Worm (Caenorhabditis elegans) whole organism, young adult: ENCODE measurements around the gene tomm-40.

Experiments used
- B0019.2 ChIP-seq: fragments of 200-800 bp; sonication (Bioruptor generic); conservative IDR thresholded peaks from 2 replicates; pipeline ENCODE4 v1.3.6; 2022; ENCODE audit warnings: missing genetic modification reagents, missing genetic modification characterization, missing compliant biosample characterization
- B0336.3 ChIP-seq: fragments of 200-800 bp; sonication (Bioruptor generic); IDR thresholded peaks from 2 replicates; pipeline ENCODE4 v1.3.6; 2022; ENCODE audit warnings: missing genetic modification characterization, missing compliant biosample characterization
- F52B5.7 ChIP-seq: sonication (generic microtip); optimal IDR thresholded peaks from 2 replicates; lab custom pipeline; 2016; ENCODE audit warnings: mild to moderate bottlenecking, missing genetic modification characterization, missing compliant biosample characterization
- F57C9.4 ChIP-seq: sonication (generic microtip); optimal IDR thresholded peaks from 2 replicates; lab custom pipeline; 2017; ENCODE audit warnings: mild to moderate bottlenecking, missing genetic modification characterization, missing compliant biosample characterization
- K11D2.4 ChIP-seq: fragments of 200-800 bp; sonication (Bioruptor generic); IDR thresholded peaks from 2 replicates; pipeline ENCODE4 v1.3.6; 2022; ENCODE audit warnings: missing genetic modification reagents, missing genetic modification characterization, missing compliant biosample characterization
- Y53G8AR.9 ChIP-seq: fragments of 200-800 bp; sonication (Bioruptor generic); conservative IDR thresholded peaks from 2 replicates; pipeline ENCODE4 v1.3.6; 2022; ENCODE audit warnings: missing genetic modification reagents, missing genetic modification characterization, missing compliant biosample characterization
- ZK185.1 ChIP-seq: sonication (generic microtip); optimal IDR thresholded peaks from 2 replicates; lab custom pipeline; 2016; ENCODE audit warnings: mild to moderate bottlenecking, missing genetic modification characterization, missing compliant biosample characterization; ENCODE audit not compliant: poor library complexity, severe bottlenecking
- akir-1 ChIP-seq: fragments of 200-800 bp; sonication (Bioruptor generic); optimal IDR thresholded peaks from 2 replicates; lab custom pipeline; 2018; ENCODE audit warnings: mild to moderate bottlenecking, missing genetic modification characterization, moderate library complexity, missing compliant biosample characterization
- athp-1 ChIP-seq: sonication (generic microtip); optimal IDR thresholded peaks from 2 replicates; lab custom pipeline; 2017; ENCODE audit warnings: mild to moderate bottlenecking, missing genetic modification characterization, missing compliant biosample characterization
- attf-5 ChIP-seq: fragments of 200-800 bp; sonication (Bioruptor generic); optimal IDR thresholded peaks from 2 replicates; lab custom pipeline; 2018; ENCODE audit warnings: mild to moderate bottlenecking, missing genetic modification characterization, missing compliant biosample characterization
- bed-1 ChIP-seq: fragments of 200-800 bp; sonication (Bioruptor generic); IDR thresholded peaks from 2 replicates; pipeline ENCODE4 v1.3.6; 2022; ENCODE audit warnings: missing genetic modification reagents, missing genetic modification characterization, missing compliant biosample characterization
- cebp-1 ChIP-seq, 2 experiments: fragments of 200-800 bp in 1 of 2; sonication (Bioruptor generic) in 1 of 2; sonication (generic microtip) in 1 of 2; IDR thresholded peaks in 1 of 2; optimal IDR thresholded peaks in 1 of 2; 2 replicates each; pipeline versions ENCODE4 v1.3.6 to Lab custom; 2017 to 2022; ENCODE audit warnings: missing compliant biosample characterization in 2 of 2, missing genetic modification characterization in 2 of 2, mild to moderate bottlenecking in 1 of 2, missing genetic modification reagents in 1 of 2, moderate library complexity in 1 of 2
- cebp-2 ChIP-seq: fragments of 200-800 bp; sonication (Bioruptor generic); IDR thresholded peaks from 2 replicates; pipeline ENCODE4 v1.3.6; 2022; ENCODE audit warnings: missing genetic modification characterization, missing compliant biosample characterization
- ceh-58 ChIP-seq: fragments of 200-800 bp; sonication (Bioruptor generic); IDR thresholded peaks from 2 replicates; pipeline ENCODE4 v1.3.6; 2022; ENCODE audit warnings: missing genetic modification characterization, missing compliant biosample characterization
- dox-1 ChIP-seq: fragments of 200-800 bp; sonication (Bioruptor generic); IDR thresholded peaks from 2 replicates; pipeline ENCODE4 v1.3.6; 2022; ENCODE audit warnings: missing genetic modification reagents, missing genetic modification characterization, missing compliant biosample characterization
- dpff-1 ChIP-seq: sonication (generic microtip); optimal IDR thresholded peaks from 2 replicates; lab custom pipeline; 2017; ENCODE audit warnings: mild to moderate bottlenecking, missing genetic modification characterization, missing compliant biosample characterization
- dpl-1 ChIP-seq: fragments of 150-350 bp; optimal IDR thresholded peaks from 2 replicates; lab custom pipeline; 2014; ENCODE audit warnings: missing biosample characterization, missing genetic modification reagents, missing genetic modification characterization
- egl-44 ChIP-seq: fragments of 200-800 bp; sonication (Bioruptor generic); IDR thresholded peaks from 2 replicates; pipeline ENCODE4 v1.3.6; 2022; ENCODE audit warnings: missing genetic modification reagents, missing genetic modification characterization, missing compliant biosample characterization
- fkh-3 ChIP-seq: sonication (generic microtip); optimal IDR thresholded peaks from 2 replicates; lab custom pipeline; 2016; ENCODE audit warnings: mild to moderate bottlenecking, missing genetic modification characterization, missing compliant biosample characterization
- hlh-12 ChIP-seq: sonication (generic microtip); optimal IDR thresholded peaks from 2 replicates; lab custom pipeline; 2016; ENCODE audit warnings: missing genetic modification characterization, missing compliant biosample characterization
- hmg-1.2 ChIP-seq: fragments of 200-800 bp; sonication (Bioruptor generic); IDR thresholded peaks from 2 replicates; pipeline ENCODE4 v1.3.6; 2022; ENCODE audit warnings: missing genetic modification reagents, missing genetic modification characterization, missing compliant biosample characterization
- hrde-1 ChIP-seq: sonication (generic microtip); optimal IDR thresholded peaks from 2 replicates; lab custom pipeline; 2016; ENCODE audit warnings: missing genetic modification characterization, mild to moderate bottlenecking, missing compliant biosample characterization, moderate library complexity, missing genotype, missing genetic modification reagents, borderline replicate concordance
- lin-35 ChIP-seq, 3 experiments: fragments of 150-350 bp in 2 of 3; sonication (generic microtip) in 1 of 3; optimal IDR thresholded peaks; 2 replicates each; lab custom pipeline; 2014 to 2018; ENCODE audit warnings: missing biosample characterization in 3 of 3, missing genetic modification characterization in 3 of 3, missing genetic modification reagents in 3 of 3
- lir-1 ChIP-seq: fragments of 200-800 bp; sonication (Bioruptor generic); conservative IDR thresholded peaks from 2 replicates; pipeline ENCODE4 v1.3.6; 2022; ENCODE audit warnings: missing genetic modification reagents, missing genetic modification characterization, missing compliant biosample characterization
- lsy-27 ChIP-seq: sonication (generic microtip); optimal IDR thresholded peaks from 2 replicates; lab custom pipeline; 2017; ENCODE audit warnings: missing genetic modification characterization, mild to moderate bottlenecking, missing compliant biosample characterization, antibody characterized with exemption, missing genotype, borderline replicate concordance; ENCODE audit not compliant: insufficient read depth
- mel-28 ChIP-seq: sonication (generic microtip); optimal IDR thresholded peaks from 2 replicates; lab custom pipeline; 2016; ENCODE audit warnings: borderline replicate concordance, mild to moderate bottlenecking, missing genetic modification characterization, missing compliant biosample characterization
- nhr-80 ChIP-seq: sonication (generic microtip); optimal IDR thresholded peaks from 2 replicates; lab custom pipeline; 2016; ENCODE audit warnings: missing genetic modification characterization, missing compliant biosample characterization
- nhr-90 ChIP-seq: sonication (generic microtip); optimal IDR thresholded peaks from 2 replicates; lab custom pipeline; 2016; ENCODE audit warnings: missing genotype, mild to moderate bottlenecking, missing genetic modification characterization, missing compliant biosample characterization
- repo-1 ChIP-seq: sonication (generic microtip); optimal IDR thresholded peaks from 2 replicates; lab custom pipeline; 2017; ENCODE audit warnings: mild to moderate bottlenecking, missing genetic modification characterization, missing compliant biosample characterization
- rpc-1 ChIP-seq, 2 experiments: fragments of 150-350 bp in 1 of 2; sonication (generic microtip) in 1 of 2; optimal IDR thresholded peaks; 2 replicates each; lab custom pipeline; 2014 to 2018; ENCODE audit warnings: missing biosample characterization in 1 of 2, missing genetic modification characterization in 1 of 2, missing genetic modification reagents in 1 of 2, missing genotype in 1 of 2
- sdz-38 ChIP-seq: sonication (generic microtip); optimal IDR thresholded peaks from 2 replicates; lab custom pipeline; 2016; ENCODE audit warnings: missing genotype, missing genetic modification characterization, missing compliant biosample characterization
- sea-2 ChIP-seq: fragments of 200-800 bp; sonication (Bioruptor generic); IDR thresholded peaks from 2 replicates; pipeline ENCODE4 v1.3.6; 2022; ENCODE audit warnings: missing genetic modification characterization, missing compliant biosample characterization
- tbx-9 ChIP-seq: sonication (generic microtip); optimal IDR thresholded peaks from 2 replicates; lab custom pipeline; 2016; ENCODE audit warnings: borderline replicate concordance, missing genetic modification characterization, inconsistent platforms, missing compliant biosample characterization
- unc-62 ChIP-seq: fragments of 150-350 bp; optimal IDR thresholded peaks from 2 replicates; lab custom pipeline; 2014; ENCODE audit warnings: missing biosample characterization, missing genetic modification reagents, missing genetic modification characterization
- xnd-1 ChIP-seq: sonication (generic microtip); optimal IDR thresholded peaks from 2 replicates; lab custom pipeline; 2016; ENCODE audit warnings: missing genotype, missing genetic modification reagents, missing genetic modification characterization, missing compliant biosample characterization
- ztf-18 ChIP-seq: sonication (generic microtip); optimal IDR thresholded peaks from 2 replicates; lab custom pipeline; 2016; ENCODE audit warnings: missing genotype, mild to moderate bottlenecking, missing genetic modification characterization, missing compliant biosample characterization

Gene tomm-40

DNA sequence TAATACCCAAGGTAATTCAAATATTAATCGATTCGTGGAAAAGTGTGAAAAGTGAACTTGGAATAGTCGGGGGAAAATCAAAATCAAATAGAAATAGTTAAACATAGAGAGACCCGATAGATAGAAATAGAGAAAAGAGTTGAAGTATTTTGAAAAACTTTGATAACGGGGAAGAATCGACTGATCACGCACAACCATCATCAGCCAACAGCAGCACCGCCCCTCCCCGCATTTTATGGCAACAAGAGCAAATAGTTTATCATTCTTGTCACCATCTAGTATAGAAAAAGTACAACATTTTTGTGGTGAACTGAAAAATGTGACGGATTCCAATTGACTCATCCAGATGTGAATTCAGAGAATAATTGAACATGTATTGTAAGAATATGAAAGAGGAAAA is 18.2 kb upstream of the tomm-40 start:
- TF ChIP-seq cebp-1 (GFP tag; IDR thresholded peaks at IDR 0.05; lab: Robert Waterston, UW) (no peak), cebp-1 (tag; optimal IDR thresholded peaks at IDR 0.05; lab: Kevin White, UChicago) (peak; percentile 8), dox-1 (GFP tag; lab: Robert Waterston, UW) (peak; percentile 31; the same call in 1 of the 2 replicates), nhr-80 (tag; lab: Kevin White, UChicago) (peak; percentile 78), egl-44 (GFP tag; lab: Robert Waterston, UW) (no peak)
- TF ChIP-seq, all 124 proteins: peak for 3

DNA sequence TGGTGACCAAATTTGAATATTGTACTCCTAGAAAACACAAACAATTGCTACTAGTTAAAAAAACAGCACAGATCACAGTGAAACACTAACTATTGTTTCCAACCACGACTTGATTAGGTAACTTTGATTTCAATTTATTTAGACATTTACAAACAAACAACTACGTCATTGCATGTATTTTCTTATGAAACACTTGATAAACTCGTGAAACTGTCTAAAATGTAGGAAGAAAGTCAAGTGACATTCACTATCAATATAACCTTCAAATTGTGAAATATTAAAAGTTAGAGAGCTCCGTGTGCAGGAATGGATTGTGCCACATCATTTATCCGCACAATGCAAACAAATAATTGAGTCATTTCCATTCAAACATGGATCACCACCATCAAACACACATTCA is 16.9 kb upstream of the tomm-40 start:
- TF ChIP-seq cebp-1 (GFP tag; IDR thresholded peaks at IDR 0.05; lab: Robert Waterston, UW) = peak; percentile 63; the same call in 1 of the 2 replicates
- peak; percentile 80 for TF ChIP-seq cebp-1 (tag; optimal IDR thresholded peaks at IDR 0.05; lab: Kevin White, UChicago)
- TF ChIP-seq nhr-80 (tag; lab: Kevin White, UChicago) = peak; percentile 35
- TF ChIP-seq dpff-1 (tag; lab: Kevin White, UChicago) = no peak
- no peak for TF ChIP-seq B0019.2 (GFP tag; lab: Robert Waterston, UW)
- TF ChIP-seq F52B5.7 (tag; lab: Kevin White, UChicago) = no peak
- TF ChIP-seq unc-62 = peak; percentile 80
- TF ChIP-seq attf-5 (GFP tag; lab: Kevin White, UChicago) = peak; percentile 24
- no peak for TF ChIP-seq dpl-1
- TF ChIP-seq, all 124 proteins: peak for 4

DNA sequence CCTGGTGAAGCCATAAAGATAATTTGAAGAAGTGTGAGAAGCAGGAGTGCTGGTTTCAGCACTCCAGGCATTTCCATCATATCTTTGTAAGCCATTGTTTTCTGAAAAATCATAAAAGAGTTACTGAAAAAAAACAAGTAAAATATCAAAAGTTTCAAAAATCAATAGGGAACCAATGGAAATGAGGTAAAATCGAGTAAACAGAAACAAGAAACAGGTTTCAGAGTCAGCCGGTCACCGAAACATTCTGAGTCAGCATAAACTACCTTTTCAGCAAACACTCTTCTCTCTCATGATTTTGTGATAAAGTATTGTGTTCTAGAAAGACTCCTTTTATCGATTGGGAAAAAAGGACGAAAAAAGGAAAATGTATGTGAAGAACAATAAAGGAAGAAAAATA is 16.1 kb upstream of the tomm-40 start, which contains the start of gene C18E9.9:
Gene C18E9.9, minus strand, starts transcription at position 101 of the 400 bp plus-strand sequence.
- TF ChIP-seq akir-1 (no peak), K11D2.4 (no peak), bed-1 (GFP tag; lab: Robert Waterston, UW) (no peak), nhr-90 (no peak)

DNA sequence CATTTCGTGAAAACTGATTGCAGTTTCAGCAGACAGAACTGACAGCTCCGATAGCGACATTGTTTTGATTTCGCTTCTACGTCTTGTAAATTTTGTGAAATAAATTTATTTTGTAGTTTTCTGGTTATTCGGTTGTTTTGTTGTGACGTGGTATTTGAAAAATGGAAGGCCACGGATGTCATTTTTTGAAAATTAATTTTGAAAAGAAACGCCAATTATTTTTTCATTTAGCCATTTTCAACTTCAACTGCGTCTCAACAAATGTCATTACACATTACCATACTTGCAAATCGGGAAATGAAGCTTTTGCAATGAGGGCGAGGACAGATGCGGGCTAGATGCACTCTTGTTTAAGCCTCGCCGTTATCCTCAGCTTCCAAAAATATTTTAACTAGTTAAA is 14.6 kb upstream of the tomm-40 start, which contains the start of gene C18E9.8:
Gene C18E9.8, minus strand, starts transcription at position 101 of the 400 bp plus-strand sequence.
- TF ChIP-seq xnd-1 (tag; lab: Kevin White, UChicago) (no peak), Y53G8AR.9 (0 out of 2 replicates have a peak, but pooled peaks have one; percentile 21)

DNA sequence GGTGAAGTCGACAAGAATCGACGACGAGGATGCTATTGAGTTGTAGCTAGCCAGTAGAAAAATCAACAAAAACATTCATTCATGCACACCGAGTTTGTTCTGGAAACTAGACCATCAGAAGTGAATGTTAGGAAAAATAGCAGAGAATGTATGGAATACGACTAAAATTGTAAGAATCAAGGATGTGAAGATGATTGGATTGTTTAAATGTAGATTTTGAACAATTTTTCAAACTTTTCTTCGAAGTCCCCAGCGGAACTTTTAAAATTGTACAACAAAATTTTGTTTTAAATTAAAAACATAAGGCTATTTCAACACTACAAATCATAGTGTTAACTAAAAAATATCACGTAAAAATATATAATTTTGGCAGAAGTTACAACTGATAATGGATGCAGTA is 9.3 kb upstream of the tomm-40 start, which contains the start of gene C18E9.7:
Gene C18E9.7, minus strand, starts transcription at position 101 of the 400 bp plus-strand sequence.
- no peak for TF ChIP-seq hrde-1 (tag; lab: Kevin White, UChicago)
- no peak for TF ChIP-seq hmg-1.2 (GFP tag; lab: Robert Waterston, UW)
- TF ChIP-seq rpc-1 (optimal IDR thresholded peaks at IDR 0.05; lab: Kevin White, UChicago) = no peak
- TF ChIP-seq rpc-1 (tag; optimal IDR thresholded peaks at IDR 0.05; lab: Kevin White, UChicago) = no peak
- no peak for TF ChIP-seq hlh-12 (tag; lab: Kevin White, UChicago)
- no peak for TF ChIP-seq mel-28 (tag; lab: Kevin White, UChicago)
- TF ChIP-seq ztf-18 (tag; lab: Kevin White, UChicago) = no peak
- TF ChIP-seq athp-1 (tag; lab: Kevin White, UChicago) = no peak
- TF ChIP-seq lir-1 (GFP tag; lab: Robert Waterston, UW) = no peak

DNA sequence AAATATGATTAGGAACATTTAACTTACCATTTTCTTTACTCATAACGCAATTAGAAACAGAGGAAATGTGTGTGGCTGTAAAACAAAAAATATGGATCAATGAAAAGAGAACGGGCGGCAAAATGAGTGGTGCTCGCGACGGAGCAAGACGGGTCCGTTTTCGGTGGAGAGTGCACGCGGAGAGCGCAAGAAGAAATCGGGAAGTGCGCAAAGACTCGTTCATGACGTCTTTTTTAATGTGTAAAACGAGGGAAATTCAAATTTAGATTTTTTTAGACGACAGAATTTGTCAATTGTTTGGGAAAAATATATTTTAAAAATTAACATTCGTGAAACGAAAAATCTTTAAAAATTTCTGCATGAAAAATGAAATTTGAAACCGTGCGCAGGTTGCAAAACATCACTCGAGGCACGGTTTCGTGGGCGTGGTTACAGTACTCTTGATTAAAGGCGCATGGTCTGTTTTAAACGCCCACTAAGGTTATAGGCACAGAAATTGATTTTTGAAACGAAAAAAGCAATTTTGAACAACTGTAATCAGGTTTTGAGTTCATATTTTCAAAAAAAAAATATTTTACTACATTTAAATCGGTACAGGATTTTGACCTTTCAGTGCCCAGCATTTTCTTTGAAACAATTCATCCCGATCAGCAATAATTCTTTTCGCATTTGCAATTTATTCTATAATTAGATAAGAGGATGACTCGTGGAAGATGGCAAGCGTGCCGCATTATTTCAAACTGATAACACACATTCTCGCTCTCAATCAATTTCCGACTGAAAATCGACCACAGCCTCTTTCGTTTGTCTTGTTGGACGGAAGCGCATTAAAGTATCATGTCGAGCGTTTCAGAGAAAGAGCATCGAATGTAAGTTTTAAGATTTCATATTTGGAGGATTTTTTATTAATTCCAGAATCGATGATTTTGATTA is 3.8 kb downstream of the tomm-40 start, which contains the start of the genes szy-20 and C18E9.5:
Gene szy-20, minus strand, starts transcription at position 83 of the 933 bp plus-strand sequence.
Gene C18E9.5, plus strand, starts transcription at position 730 of the 933 bp plus-strand sequence.
- TF ChIP-seq fkh-3 = no peak
- peak; percentile 23 for TF ChIP-seq repo-1 (tag; lab: Kevin White, UChicago)
- no peak for TF ChIP-seq cebp-2
- TF ChIP-seq tbx-9 (tag; lab: Kevin White, UChicago) = no peak
- no peak for TF ChIP-seq lsy-27 (tag; lab: Kevin White, UChicago)
- TF ChIP-seq ztf-18 (tag; lab: Kevin White, UChicago) = peak; percentile 93
- no peak for TF ChIP-seq ceh-58 (GFP tag; lab: Robert Waterston, UW)
- TF ChIP-seq F52B5.7 (tag; lab: Kevin White, UChicago) = no peak
- peak; percentile 44 for TF ChIP-seq ZK185.1 (tag; lab: Kevin White, UChicago)
- TF ChIP-seq F57C9.4 (tag; lab: Kevin White, UChicago) = no peak
- TF ChIP-seq sea-2 (GFP tag; lab: Robert Waterston, UW) = no peak
- TF ChIP-seq hmg-1.2 (GFP tag; lab: Robert Waterston, UW) = peak; percentile 47
- 0 out of 2 replicates have a peak, but pooled peaks have one; percentile 38 for TF ChIP-seq B0336.3 (GFP tag; lab: Robert Waterston, UW)
- TF ChIP-seq sdz-38 = no peak
- TF ChIP-seq lin-35 (GFP tag; optimal IDR thresholded peaks at IDR 0.05; lab: Kevin White, UChicago) = peak; percentile 28 to 96 (median 73)
